Worm (Caenorhabditis elegans) whole organism, midembryonic: Measurements from ENCODE around the gene Y39G8B.10.

Source experiments
- cog-1 ChIP-seq: sonication (generic microtip); optimal IDR thresholded peaks from 2 replicates; lab custom pipeline; 2016; ENCODE audit warnings: missing genetic modification characterization, missing compliant biosample characterization
- flt-1 ChIP-seq: fragments of 200-800 bp; sonication (Bioruptor generic); IDR thresholded peaks from 2 replicates; pipeline ENCODE4 v1.3.6; 2022; ENCODE audit warnings: missing genetic modification characterization, missing compliant biosample characterization
- klf-2 ChIP-seq: fragments of 200-800 bp; sonication (Bioruptor generic); conservative IDR thresholded peaks from 2 replicates; pipeline ENCODE4 v1.3.6; 2022; ENCODE audit warnings: missing genetic modification reagents, missing genetic modification characterization, missing compliant biosample characterization
- ref-1 ChIP-seq: fragments of 200-800 bp; sonication (Bioruptor generic); conservative IDR thresholded peaks from 2 replicates; pipeline ENCODE4 v1.3.6; 2022; ENCODE audit warnings: missing genetic modification reagents, missing genetic modification characterization, missing compliant biosample characterization
- tab-1 ChIP-seq: fragments of 200-800 bp; sonication (Bioruptor generic); IDR thresholded peaks from 2 replicates; pipeline ENCODE4 v1.3.6; 2022; ENCODE audit warnings: missing genetic modification characterization, missing compliant biosample characterization
- ztf-29 ChIP-seq: fragments of 200-800 bp; sonication (Bioruptor generic); IDR thresholded peaks from 2 replicates; pipeline ENCODE4 v1.3.6; 2022; ENCODE audit warnings: missing genetic modification reagents, missing genetic modification characterization, missing compliant biosample characterization

DNA sequence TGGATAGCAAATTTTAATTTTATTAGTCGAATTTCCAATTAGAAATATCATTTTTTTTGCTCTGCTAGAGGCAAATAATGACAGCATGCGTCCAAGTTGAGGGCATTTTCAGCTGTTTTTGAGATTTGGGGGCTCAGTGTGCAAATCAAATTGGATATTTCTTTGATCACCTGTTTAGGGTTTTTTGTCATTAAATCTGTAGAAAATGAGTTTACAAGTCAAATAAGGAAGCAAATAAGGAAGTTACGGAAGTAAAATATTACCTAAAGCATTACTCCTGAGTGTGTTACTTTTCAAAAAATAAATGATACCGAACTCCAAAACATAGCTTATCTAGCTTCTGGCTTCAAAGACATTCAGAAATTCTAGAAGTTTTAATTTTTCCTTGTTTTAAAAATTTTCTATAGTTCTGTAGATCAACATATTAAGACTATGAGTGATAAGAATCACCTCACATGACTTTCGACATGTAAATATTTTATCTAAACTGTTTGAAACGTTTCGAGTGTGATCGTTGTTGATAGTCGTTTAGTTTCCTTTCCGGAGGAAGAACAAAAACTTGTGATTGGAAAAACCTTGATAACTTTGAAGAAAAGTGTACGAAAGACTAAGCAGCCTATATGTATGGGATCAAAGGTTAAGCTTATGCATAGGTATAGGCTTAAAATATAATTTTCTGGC is 2.9 kb downstream of the Y39G8B.10 start, which contains the start of gene sre-48:
- TF ChIP-seq flt-1 (GFP tag; lab: Robert Waterston, UW) (no peak), cog-1 (tag; lab: Kevin White, UChicago) (no peak), ref-1 (no peak), tab-1 (no peak), ztf-29 (GFP tag; lab: Robert Waterston, UW) (no peak), klf-2 (GFP tag; lab: Robert Waterston, UW) (no peak)
